Worm (Caenorhabditis elegans): ENCODE data around the gene ipla-1.

- TF ChIP-seq elt-1 (tag; optimal IDR thresholded peaks at IDR 0.05; ENCODE audit: borderline replicate concordance, insufficient read depth): no peak
- TF ChIP-seq nhr-12 (tag; optimal IDR thresholded peaks at IDR 0.05): no peak
- TF ChIP-seq unc-120 (tag; optimal IDR thresholded peaks at IDR 0.05; ENCODE audit: poor library complexity, severe bottlenecking): no peak
- no peak for TF ChIP-seq ztf-11 (tag; optimal IDR thresholded peaks at IDR 0.05)
- TF ChIP-seq mep-1 (tag; optimal IDR thresholded peaks at IDR 0.05): no peak
- TF ChIP-seq unc-39 (tag; optimal IDR thresholded peaks at IDR 0.05): no peak
- TF ChIP-seq elt-3 (tag; optimal IDR thresholded peaks at IDR 0.05): no peak
- TF ChIP-seq blmp-1 (tag; optimal IDR thresholded peaks at IDR 0.05): no peak
- TF ChIP-seq nhr-237 (tag; optimal IDR thresholded peaks at IDR 0.05): no peak
- TF ChIP-seq ceh-83 (GFP tag; optimal IDR thresholded peaks at IDR 0.05): no peak
- no peak for TF ChIP-seq pha-4 (tag; optimal IDR thresholded peaks at IDR 0.05)
- TF ChIP-seq ceh-39 (tag; optimal IDR thresholded peaks at IDR 0.05): no peak
These were observed at the start of gene ipla-1 for ce11 chrII:4601256-4601655.
